Worm (Caenorhabditis elegans): Measurements from ENCODE around the gene unc-105.

The unc-105 gene

ce11 chrII:8130792-8131191 lies 14.5 kb downstream of the unc-105 start:
- no peak for TF ChIP-seq nhr-77 (tag; optimal IDR thresholded peaks at IDR 0.05)
- no peak for TF ChIP-seq nfya-1 (tag; optimal IDR thresholded peaks at IDR 0.05; ENCODE audit: insufficient read depth)
- TF ChIP-seq lsy-12 (tag; optimal IDR thresholded peaks at IDR 0.05) = peak; percentile 28
- no peak for TF ChIP-seq hmg-11 (tag; optimal IDR thresholded peaks at IDR 0.05)
- no peak for TF ChIP-seq elt-3 (tag; optimal IDR thresholded peaks at IDR 0.05)
- no peak for TF ChIP-seq eor-1 (tag; optimal IDR thresholded peaks at IDR 0.05)
- peak; percentile 25 for TF ChIP-seq pha-4 (tag; optimal IDR thresholded peaks at IDR 0.05)
- TF ChIP-seq nhr-67 (tag; optimal IDR thresholded peaks at IDR 0.05) = no peak
- TF ChIP-seq snpc-4 (tag; optimal IDR thresholded peaks at IDR 0.05) = no peak
- peak; percentile 67 for TF ChIP-seq ama-1 (optimal IDR thresholded peaks at IDR 0.05)
- TF ChIP-seq nhr-11 (tag; optimal IDR thresholded peaks at IDR 0.05) = no peak
- TF ChIP-seq nhr-237 (tag; optimal IDR thresholded peaks at IDR 0.05) = no peak
- peak; percentile 62 for TF ChIP-seq daf-12 (tag; optimal IDR thresholded peaks at IDR 0.05)
- TF ChIP-seq fkh-2 (tag; optimal IDR thresholded peaks at IDR 0.05) = no peak

- TF ChIP-seq ama-1 (optimal IDR thresholded peaks at IDR 0.05) = peak; percentile 23
- TF ChIP-seq nhr-25 (tag; optimal IDR thresholded peaks at IDR 0.05) = peak; percentile 93
- TF ChIP-seq tbx-2 (tag; optimal IDR thresholded peaks at IDR 0.05) = peak; percentile 53
- TF ChIP-seq hmg-11 (tag; optimal IDR thresholded peaks at IDR 0.05) = peak; percentile 79
- peak; percentile 8 for TF ChIP-seq lin-15B (tag; optimal IDR thresholded peaks at IDR 0.05)
- TF ChIP-seq R02D3.7 (tag; optimal IDR thresholded peaks at IDR 0.05) = peak; percentile 31
- peak; percentile 38 for TF ChIP-seq lsy-12 (tag; optimal IDR thresholded peaks at IDR 0.05)
- TF ChIP-seq ceh-28 (tag; optimal IDR thresholded peaks at IDR 0.05) = peak; percentile 55
- no peak for TF ChIP-seq nhr-67 (tag; optimal IDR thresholded peaks at IDR 0.05)
- no peak for TF ChIP-seq zag-1 (tag; optimal IDR thresholded peaks at IDR 0.05)
- peak; percentile 45 for TF ChIP-seq nhr-23 (tag; optimal IDR thresholded peaks at IDR 0.05)
- peak; percentile 19 for TF ChIP-seq nhr-11 (tag; optimal IDR thresholded peaks at IDR 0.05)
- peak; percentile 88 for TF ChIP-seq nfya-1 (tag; optimal IDR thresholded peaks at IDR 0.05; ENCODE audit: insufficient read depth)
- peak; percentile 47 for TF ChIP-seq fkh-10 (GFP tag; optimal IDR thresholded peaks at IDR 0.05)
- no peak for TF ChIP-seq fkh-2 (tag; optimal IDR thresholded peaks at IDR 0.05)
- TF ChIP-seq nhr-43 (tag; optimal IDR thresholded peaks at IDR 0.05; ENCODE audit: poor library complexity, severe bottlenecking) = peak; percentile 24
- TF ChIP-seq snpc-4 (tag; optimal IDR thresholded peaks at IDR 0.05) = peak; percentile 21
- TF ChIP-seq elt-3 (tag; optimal IDR thresholded peaks at IDR 0.05) = peak in 1 of 3 experiments; percentile 23
- TF ChIP-seq pha-4 (tag; optimal IDR thresholded peaks at IDR 0.05) = peak; percentile 62
- TF ChIP-seq lin-39 (tag; optimal IDR thresholded peaks at IDR 0.05) = peak; percentile 93
- peak; percentile 60 for TF ChIP-seq egl-5 (tag; optimal IDR thresholded peaks at IDR 0.05)
- no peak for TF ChIP-seq elt-2 (tag; optimal IDR thresholded peaks at IDR 0.05)
- no peak for TF ChIP-seq ztf-4 (tag; optimal IDR thresholded peaks at IDR 0.05)
- TF ChIP-seq jun-1 (tag; optimal IDR thresholded peaks at IDR 0.05) = peak; percentile 5
Observed at ce11 chrII:8131413-8131966, 15.2 kb downstream of the unc-105 start.

- no peak for TF ChIP-seq jun-1 (tag; optimal IDR thresholded peaks at IDR 0.05)
- TF ChIP-seq nhr-77 (tag; optimal IDR thresholded peaks at IDR 0.05) = no peak
- TF ChIP-seq lin-39 (tag; optimal IDR thresholded peaks at IDR 0.05) = no peak
- no peak for TF ChIP-seq nhr-28 (tag; optimal IDR thresholded peaks at IDR 0.05)
- TF ChIP-seq ztf-4 (tag; optimal IDR thresholded peaks at IDR 0.05) = no peak
- no peak for TF ChIP-seq elt-2 (tag; optimal IDR thresholded peaks at IDR 0.05)
- TF ChIP-seq nhr-25 (tag; optimal IDR thresholded peaks at IDR 0.05) = no peak
Observed at ce11 chrII:8135953-8136352, 19.7 kb downstream of the unc-105 start.

ce11 chrII:8136818-8137217 lies 20.6 kb downstream of the unc-105 start, which contains the start of gene ctns-1:
Gene ctns-1 (minus strand): TSS chrII:8136918.
- TF ChIP-seq fkh-2 (tag; optimal IDR thresholded peaks at IDR 0.05) = no peak
- peak; percentile 30 for TF ChIP-seq pha-4 (tag; optimal IDR thresholded peaks at IDR 0.05)

ce11 chrII:8137379-8137778 lies 21.1 kb downstream of the unc-105 start:
- TF ChIP-seq nhr-77 (tag; optimal IDR thresholded peaks at IDR 0.05) (no peak), pqm-1 (tag; optimal IDR thresholded peaks at IDR 0.05) (no peak), nfya-1 (tag; optimal IDR thresholded peaks at IDR 0.05; ENCODE audit: insufficient read depth) (peak; percentile 26), tbx-2 (tag; optimal IDR thresholded peaks at IDR 0.05) (no peak), pha-4 (tag; optimal IDR thresholded peaks at IDR 0.05) (peak; percentile 53), snpc-4 (tag; optimal IDR thresholded peaks at IDR 0.05) (peak; percentile 14), nhr-25 (tag; optimal IDR thresholded peaks at IDR 0.05) (peak; percentile 16), jun-1 (tag; optimal IDR thresholded peaks at IDR 0.05) (no peak), lin-15B (tag; optimal IDR thresholded peaks at IDR 0.05) (peak; percentile 31)
